Worm (Caenorhabditis elegans) whole organism, late embryonic: ENCODE results near the gene R05A10.6.

Experiments used
- F13H6.1 ChIP-seq: sonication (generic microtip); optimal IDR thresholded peaks from 2 replicates; lab custom pipeline; 2016; ENCODE audit warnings: missing genetic modification characterization, missing compliant biosample characterization
- K02D7.2 ChIP-seq: sonication (generic microtip); optimal IDR thresholded peaks from 2 replicates; lab custom pipeline; 2017; ENCODE audit warnings: mild to moderate bottlenecking, missing genetic modification characterization, missing compliant biosample characterization
- T23F11.4 ChIP-seq: fragments of 200-800 bp; sonication (Bioruptor generic); optimal IDR thresholded peaks from 2 replicates; lab custom pipeline; 2018; ENCODE audit warnings: mild to moderate bottlenecking, missing genetic modification characterization, missing compliant biosample characterization
- ahr-1 ChIP-seq: sonication (generic microtip); optimal IDR thresholded peaks from 2 replicates; lab custom pipeline; 2016; ENCODE audit warnings: missing genetic modification characterization, missing compliant biosample characterization
- ceh-14 ChIP-seq: sonication (generic microtip); optimal IDR thresholded peaks from 2 replicates; lab custom pipeline; 2016; ENCODE audit warnings: missing genotype, missing genetic modification characterization, missing compliant biosample characterization
- ceh-18 ChIP-seq: sonication (generic microtip); optimal IDR thresholded peaks from 2 replicates; lab custom pipeline; 2016; ENCODE audit warnings: missing genetic modification characterization, missing compliant biosample characterization
- ceh-19 ChIP-seq: fragments of 200-800 bp; sonication (Bioruptor generic); optimal IDR thresholded peaks from 2 replicates; lab custom pipeline; 2018; ENCODE audit warnings: mild to moderate bottlenecking, missing genetic modification characterization, missing compliant biosample characterization
- ceh-2 ChIP-seq: sonication (generic microtip); optimal IDR thresholded peaks from 2 replicates; lab custom pipeline; 2016; ENCODE audit warnings: missing genotype, missing genetic modification characterization, missing compliant biosample characterization
- ceh-30 ChIP-seq: fragments of 150-350 bp; optimal IDR thresholded peaks from 2 replicates; lab custom pipeline; 2014; ENCODE audit warnings: missing biosample characterization, missing genetic modification characterization
- ceh-31 ChIP-seq: sonication (generic microtip); optimal IDR thresholded peaks from 2 replicates; lab custom pipeline; 2016; ENCODE audit warnings: missing genetic modification characterization, missing compliant biosample characterization
- ceh-9 ChIP-seq: sonication (generic microtip); optimal IDR thresholded peaks from 2 replicates; lab custom pipeline; 2016; ENCODE audit warnings: mild to moderate bottlenecking, missing genetic modification characterization, inconsistent platforms, missing compliant biosample characterization
- dve-1 ChIP-seq: sonication (generic microtip); optimal IDR thresholded peaks from 2 replicates; lab custom pipeline; 2017; ENCODE audit warnings: antibody characterized with exemption, mild to moderate bottlenecking, missing genetic modification characterization, missing compliant biosample characterization
- elt-4 ChIP-seq: sonication (generic microtip); optimal IDR thresholded peaks from 2 replicates; lab custom pipeline; 2016; ENCODE audit warnings: missing genetic modification characterization, missing compliant biosample characterization
- ets-4 ChIP-seq: sonication (generic microtip); optimal IDR thresholded peaks from 2 replicates; lab custom pipeline; 2016; ENCODE audit warnings: missing genetic modification characterization, missing compliant biosample characterization
- eyg-1 ChIP-seq: sonication (generic microtip); optimal IDR thresholded peaks from 2 replicates; lab custom pipeline; 2016; ENCODE audit warnings: missing genotype, missing genetic modification characterization, missing compliant biosample characterization
- fkh-6 ChIP-seq: sonication (generic microtip); optimal IDR thresholded peaks from 2 replicates; lab custom pipeline; 2016; ENCODE audit warnings: missing genetic modification characterization, missing compliant biosample characterization
- hlh-30 ChIP-seq: sonication (generic microtip); optimal IDR thresholded peaks from 2 replicates; lab custom pipeline; 2017; ENCODE audit warnings: antibody characterized with exemption, missing genetic modification characterization, missing compliant biosample characterization; ENCODE audit not compliant: insufficient read depth
- hlh-6 ChIP-seq: sonication (generic microtip); optimal IDR thresholded peaks from 2 replicates; lab custom pipeline; 2016; ENCODE audit warnings: missing genotype, missing genetic modification characterization, missing compliant biosample characterization
- hlh-8 ChIP-seq: sonication (generic microtip); optimal IDR thresholded peaks from 2 replicates; lab custom pipeline; 2016; ENCODE audit warnings: missing genotype, missing genetic modification characterization, missing compliant biosample characterization
- nfya-1 ChIP-seq: sonication (generic microtip); optimal IDR thresholded peaks from 2 replicates; lab custom pipeline; 2017; ENCODE audit warnings: missing genetic modification characterization, mild to moderate bottlenecking, missing compliant biosample characterization, antibody characterized with exemption, moderate library complexity
- nhr-11 ChIP-seq: fragments of 150-350 bp; optimal IDR thresholded peaks from 2 replicates; lab custom pipeline; 2014; ENCODE audit warnings: missing biosample characterization, missing genetic modification characterization
- nhr-232 ChIP-seq: sonication (generic microtip); optimal IDR thresholded peaks from 2 replicates; lab custom pipeline; 2016; ENCODE audit warnings: missing genetic modification characterization, missing compliant biosample characterization
- npax-4 ChIP-seq: sonication (generic microtip); optimal IDR thresholded peaks from 2 replicates; lab custom pipeline; 2016; ENCODE audit warnings: missing genetic modification characterization, missing compliant biosample characterization
- odd-2 ChIP-seq: sonication (generic microtip); optimal IDR thresholded peaks from 2 replicates; lab custom pipeline; 2017; ENCODE audit warnings: antibody characterized with exemption, mild to moderate bottlenecking, missing genetic modification characterization, missing compliant biosample characterization
- pag-3 ChIP-seq: sonication (generic microtip); optimal IDR thresholded peaks from 2 replicates; lab custom pipeline; 2016; ENCODE audit warnings: missing compliant biosample characterization, missing genetic modification characterization, borderline replicate concordance
- pat-9 ChIP-seq: fragments of 200-800 bp; sonication (Bioruptor generic); optimal IDR thresholded peaks from 2 replicates; lab custom pipeline; 2018; ENCODE audit warnings: mild to moderate bottlenecking, missing genetic modification characterization, moderate library complexity, missing compliant biosample characterization
- pha-2 ChIP-seq: sonication (generic microtip); optimal IDR thresholded peaks from 2 replicates; lab custom pipeline; 2017; ENCODE audit warnings: mild to moderate bottlenecking, missing genetic modification characterization, missing compliant biosample characterization
- pqm-1 ChIP-seq: sonication (generic microtip); optimal IDR thresholded peaks from 2 replicates; lab custom pipeline; 2016; ENCODE audit warnings: missing genetic modification characterization, missing compliant biosample characterization
- ref-2 ChIP-seq: sonication (generic microtip); optimal IDR thresholded peaks from 2 replicates; lab custom pipeline; 2016; ENCODE audit warnings: missing genetic modification characterization, missing compliant biosample characterization
- rnt-1 ChIP-seq: sonication (generic microtip); optimal IDR thresholded peaks from 2 replicates; lab custom pipeline; 2016; ENCODE audit warnings: missing genetic modification characterization, missing compliant biosample characterization
- sdc-2 ChIP-seq: sonication (generic microtip); optimal IDR thresholded peaks from 2 replicates; lab custom pipeline; 2016; ENCODE audit warnings: missing genotype, missing genetic modification characterization, missing compliant biosample characterization
- sox-2 ChIP-seq: fragments of 200-800 bp; sonication (Bioruptor generic); IDR thresholded peaks from 2 replicates; pipeline ENCODE4 v1.3.6; 2022; ENCODE audit warnings: missing genetic modification reagents, missing genetic modification characterization, missing compliant biosample characterization
- sox-4 ChIP-seq: sonication (generic microtip); optimal IDR thresholded peaks from 2 replicates; lab custom pipeline; 2017; ENCODE audit warnings: mild to moderate bottlenecking, missing genetic modification characterization, inconsistent platforms, missing compliant biosample characterization
- syd-9 ChIP-seq: sonication (generic microtip); optimal IDR thresholded peaks from 2 replicates; lab custom pipeline; 2016; ENCODE audit warnings: mild to moderate bottlenecking, missing genetic modification characterization, moderate library complexity, missing compliant biosample characterization
- tbx-2 ChIP-seq: sonication (generic microtip); optimal IDR thresholded peaks from 2 replicates; lab custom pipeline; 2016; ENCODE audit warnings: missing genetic modification characterization, missing compliant biosample characterization
- unc-55 ChIP-seq: sonication (generic microtip); optimal IDR thresholded peaks from 2 replicates; lab custom pipeline; 2017; ENCODE audit warnings: missing biosample characterization, missing genetic modification reagents, missing genetic modification characterization
- ztf-16 ChIP-seq: sonication (generic microtip); optimal IDR thresholded peaks from 2 replicates; lab custom pipeline; 2017; ENCODE audit warnings: missing genetic modification characterization, missing compliant biosample characterization

Gene R05A10.6

DNA sequence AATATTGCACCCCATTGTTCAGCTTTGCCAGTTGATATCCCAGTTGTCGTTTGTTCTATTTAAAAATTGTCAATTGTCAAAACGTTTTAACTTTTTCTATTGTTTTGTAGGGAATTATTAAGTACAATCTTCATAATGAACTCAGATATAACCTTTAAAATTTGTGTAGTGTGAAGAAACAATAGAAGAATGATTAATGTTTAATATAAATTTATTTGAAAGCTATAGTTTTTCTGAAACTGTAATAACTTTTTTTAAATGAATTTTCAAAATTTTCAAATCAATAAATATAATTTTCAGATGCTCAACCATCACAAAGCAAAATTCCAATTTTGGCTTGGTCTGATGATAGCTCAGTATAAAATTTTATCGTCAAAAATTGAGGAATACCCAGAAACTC is 26.3 kb downstream of the R05A10.6 start, which contains the start of gene K01G12.22:
Gene K01G12.22 (plus strand): TSS at position 301 of the 400 bp plus-strand sequence.
- TF ChIP-seq sox-2 (GFP tag; lab: Robert Waterston, UW) (no peak), odd-2 (tag; lab: Kevin White, UChicago) (no peak), ref-2 (tag; lab: Kevin White, UChicago) (no peak)
- TF ChIP-seq, all 69 proteins: peak for 0

DNA sequence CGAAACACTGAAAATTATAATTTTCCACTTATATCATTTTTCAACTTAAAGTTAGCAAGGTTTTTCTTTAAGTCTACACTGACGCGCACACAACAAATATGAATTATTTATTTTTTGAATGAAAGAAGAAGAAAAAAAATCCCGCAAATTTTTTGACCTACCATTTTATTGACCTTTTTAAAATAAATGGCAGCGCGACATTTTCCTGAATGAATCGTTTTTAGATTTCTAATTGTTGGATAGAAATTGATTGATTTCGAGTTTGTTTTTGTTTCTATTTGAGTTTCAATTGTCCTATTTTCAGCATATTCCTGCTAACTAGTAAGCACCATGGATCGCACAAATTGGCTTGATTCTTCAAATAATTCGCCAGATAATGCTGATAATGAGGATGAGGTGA is 27.6 kb downstream of the R05A10.6 start, which contains the start of gene K01G12.3:
Gene K01G12.3 (plus strand): TSS at position 301 of the 400 bp plus-strand sequence.
- TF ChIP-seq elt-4: no peak
- no peak for TF ChIP-seq ets-4 (tag; lab: Kevin White, UChicago)
- TF ChIP-seq pha-2 (tag; lab: Kevin White, UChicago): no peak
- TF ChIP-seq F13H6.1: no peak
- no peak for TF ChIP-seq ceh-30 (tag; lab: Kevin White, UChicago)
- no peak for TF ChIP-seq pqm-1
- TF ChIP-seq ceh-19 (GFP tag; lab: Kevin White, UChicago): no peak
- no peak for TF ChIP-seq ztf-16 (tag; lab: Kevin White, UChicago)
- no peak for TF ChIP-seq ceh-9
- no peak for TF ChIP-seq sox-2 (GFP tag; lab: Robert Waterston, UW)
- no peak for TF ChIP-seq ceh-31 (tag; lab: Kevin White, UChicago)
- TF ChIP-seq ceh-14: no peak
- no peak for TF ChIP-seq nhr-11 (tag; lab: Kevin White, UChicago)
- TF ChIP-seq nfya-1 (tag; lab: Kevin White, UChicago): no peak
- TF ChIP-seq nhr-232 (tag; lab: Kevin White, UChicago): no peak
- TF ChIP-seq odd-2 (tag; lab: Kevin White, UChicago): no peak

DNA sequence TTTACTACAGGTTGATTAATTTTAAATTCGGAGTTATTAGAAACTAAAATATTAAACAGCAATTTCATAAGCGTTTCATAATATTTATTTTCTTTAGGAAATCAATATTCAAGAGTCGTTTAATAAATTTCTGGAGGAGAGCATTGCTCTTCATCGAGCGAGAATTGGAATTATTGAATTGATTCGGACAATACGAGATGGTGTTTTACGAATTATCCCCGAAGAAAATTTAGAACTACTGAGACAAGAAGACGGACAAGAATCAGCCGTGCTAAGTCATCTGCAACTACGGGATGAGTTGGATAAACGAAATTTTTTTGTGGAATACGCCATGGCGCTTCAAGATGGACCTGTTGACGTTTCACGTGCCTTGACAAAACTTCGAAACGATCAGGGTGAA is 28.7 kb downstream of the R05A10.6 start:
- TF ChIP-seq fkh-6 (no peak), pat-9 (no peak), ceh-18 (tag; lab: Kevin White, UChicago) (no peak), ets-4 (tag; lab: Kevin White, UChicago) (no peak), ceh-2 (tag; lab: Kevin White, UChicago) (no peak), unc-55 (GFP tag; lab: Kevin White, UChicago) (no peak), nhr-232 (tag; lab: Kevin White, UChicago) (no peak), hlh-8 (tag; lab: Kevin White, UChicago) (no peak), K02D7.2 (no peak), T23F11.4 (GFP tag; lab: Kevin White, UChicago) (no peak), sox-4 (no peak), rnt-1 (tag; lab: Kevin White, UChicago) (no peak), tbx-2 (tag; lab: Kevin White, UChicago) (no peak), pag-3 (tag; lab: Kevin White, UChicago) (no peak), eyg-1 (tag; lab: Kevin White, UChicago) (no peak)
- TF ChIP-seq, all 69 proteins: peak for 0

DNA sequence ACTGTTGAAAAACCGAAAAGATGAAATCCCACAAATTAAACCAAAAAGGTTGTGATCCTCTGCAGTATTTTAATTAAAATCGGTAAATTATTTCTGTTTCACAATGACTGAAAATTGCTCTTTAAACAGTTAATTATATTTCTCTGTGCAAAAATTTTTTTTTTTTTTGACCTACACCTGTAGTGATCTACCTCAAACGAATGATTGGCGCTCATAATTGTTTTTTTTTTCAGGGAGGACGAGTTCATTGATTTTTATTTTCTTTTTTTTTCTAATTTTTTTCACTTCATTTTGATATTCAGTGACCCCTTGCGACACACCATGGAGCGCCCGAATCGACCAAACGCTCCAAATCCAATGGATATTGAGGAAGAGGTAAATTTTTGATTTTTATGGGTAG is 30.6 kb downstream of the R05A10.6 start, which contains the start of gene F02H6.2:
Gene F02H6.2 (plus strand): TSS at position 301 of the 400 bp plus-strand sequence.
- TF ChIP-seq syd-9: no peak
- TF ChIP-seq sdc-2 (tag; lab: Kevin White, UChicago): no peak
- no peak for TF ChIP-seq ceh-18 (tag; lab: Kevin White, UChicago)
- TF ChIP-seq ceh-30 (tag; lab: Kevin White, UChicago): no peak
- TF ChIP-seq ahr-1: no peak
- no peak for TF ChIP-seq npax-4 (tag; lab: Kevin White, UChicago)
- TF ChIP-seq dve-1: no peak
- TF ChIP-seq hlh-6 (tag; lab: Kevin White, UChicago): no peak
- no peak for TF ChIP-seq hlh-30
- TF ChIP-seq ceh-31 (tag; lab: Kevin White, UChicago): no peak
- no peak for TF ChIP-seq ets-4 (tag; lab: Kevin White, UChicago)
- TF ChIP-seq sox-2 (GFP tag; lab: Robert Waterston, UW): no peak
